Worm (Caenorhabditis elegans): Measurements from ENCODE around the gene vps-33.1.

vps-33.1 gene

ce11 chrIII:8741276-8741860, 40.6 kb downstream of the vps-33.1 start, which contains the start of gene pdhk-2 (continued):
- TF ChIP-seq madf-9 (GFP tag; conservative IDR thresholded peaks at IDR 0.05): peak; percentile 72
- no peak for TF ChIP-seq attf-4 (tag; optimal IDR thresholded peaks at IDR 0.05)
- 0 out of 2 replicates have a peak, but pooled peaks have one; percentile 51 for TF ChIP-seq vab-7 (GFP tag; IDR thresholded peaks at IDR 0.05)
- TF ChIP-seq set-16 (GFP tag; IDR thresholded peaks at IDR 0.05): peak; percentile 49; the same call in 1 of the 2 replicates
- peak; percentile 68; the same call in 1 of the 2 replicates for TF ChIP-seq mdt-29 (GFP tag; IDR thresholded peaks at IDR 0.05)

- no peak for TF ChIP-seq nhr-111 (GFP tag; optimal IDR thresholded peaks at IDR 0.05)
- TF ChIP-seq F10B5.3 (tag; optimal IDR thresholded peaks at IDR 0.05): no peak
- TF ChIP-seq tag-97 (GFP tag; IDR thresholded peaks at IDR 0.05): no peak
- no peak for TF ChIP-seq ceh-28 (tag; optimal IDR thresholded peaks at IDR 0.05)
- no peak for TF ChIP-seq dmd-8 (GFP tag; IDR thresholded peaks at IDR 0.05)
- TF ChIP-seq Y48G9A.11 (GFP tag; IDR thresholded peaks at IDR 0.05): no peak
- TF ChIP-seq aha-1 (tag): peak; percentile 80
Observed at ce11 chrIII:8741955-8742354, 41.2 kb downstream of the vps-33.1 start.

ce11 chrIII:8742584-8742983, 41.9 kb downstream of the vps-33.1 start:
- TF ChIP-seq pha-4 (GFP tag; IDR thresholded peaks at IDR 0.05) (no peak), pha-4 (tag; optimal IDR thresholded peaks at IDR 0.05) (no peak), unc-62 (GFP tag; optimal IDR thresholded peaks at IDR 0.05 in 1 of 2) (peak in 1 of 2 experiments; percentile 26), unc-62 (tag; optimal IDR thresholded peaks at IDR 0.05) (no peak)

ce11 chrIII:8743796-8744404, 43.2 kb downstream of the vps-33.1 start, which contains the start of gene ZK370.6:
Gene ZK370.6, minus strand, starts transcription at chrIII:8743846.
- TF ChIP-seq fkh-10 (GFP tag; optimal IDR thresholded peaks at IDR 0.05): peak; percentile 45
- no peak for TF ChIP-seq ceh-82 (tag; optimal IDR thresholded peaks at IDR 0.05)

ce11 chrIII:8744765-8745164, 44.0 kb downstream of the vps-33.1 start:
- TF ChIP-seq fkh-10 (GFP tag; optimal IDR thresholded peaks at IDR 0.05) (peak; percentile 76), lin-38 (GFP tag; IDR thresholded peaks at IDR 0.05) (no peak), lin-29 (GFP tag; IDR thresholded peaks at IDR 0.05) (no peak)

ce11 chrIII:8745214-8745613, 44.5 kb downstream of the vps-33.1 start:
- TF ChIP-seq unc-62 (GFP tag; optimal IDR thresholded peaks at IDR 0.05 in 1 of 2) (peak in 1 of 2 experiments; percentile 95), unc-62 (tag; optimal IDR thresholded peaks at IDR 0.05) (no peak), nhr-42 (GFP tag; IDR thresholded peaks at IDR 0.05) (no peak), nhr-77 (tag; optimal IDR thresholded peaks at IDR 0.05) (no peak)

ce11 chrIII:8748620-8749019, 47.9 kb downstream of the vps-33.1 start:
- TF ChIP-seq php-3 (GFP tag; IDR thresholded peaks at IDR 0.05) (peak; percentile 93), lsy-2 (tag; optimal IDR thresholded peaks at IDR 0.05) (peak in 1 of 2 experiments; percentile 29), lin-39 (tag; optimal IDR thresholded peaks at IDR 0.05) (no peak), madf-5 (GFP tag; IDR thresholded peaks at IDR 0.05) (no peak), lir-3 (tag; optimal IDR thresholded peaks at IDR 0.05) (no peak), daf-16 (GFP tag; optimal IDR thresholded peaks at IDR 0.05) (no peak), daf-16 (tag; optimal IDR thresholded peaks at IDR 0.05) (peak; percentile 67), nhr-28 (tag; optimal IDR thresholded peaks at IDR 0.05) (peak; percentile 70), daf-8 (GFP tag; IDR thresholded peaks at IDR 0.05) (no peak), fkh-10 (GFP tag; optimal IDR thresholded peaks at IDR 0.05) (no peak), dmd-6 (GFP tag; IDR thresholded peaks at IDR 0.05) (peak; percentile 71), lin-29 (GFP tag; IDR thresholded peaks at IDR 0.05) (no peak), Y105C5A.15 (GFP tag; IDR thresholded peaks at IDR 0.05) (no peak), nhr-111 (GFP tag; optimal IDR thresholded peaks at IDR 0.05) (no peak), zag-1 (tag; optimal IDR thresholded peaks at IDR 0.05) (no peak), ZK337.2 (GFP tag; IDR thresholded peaks at IDR 0.05) (no peak), hif-1 (tag; optimal IDR thresholded peaks at IDR 0.05) (no peak), hlh-30 (tag; optimal IDR thresholded peaks at IDR 0.05; ENCODE audit: insufficient read depth) (peak; percentile 2), duxl-1 (tag; optimal IDR thresholded peaks at IDR 0.05; ENCODE audit: poor library complexity) (no peak), nhr-237 (tag; optimal IDR thresholded peaks at IDR 0.05) (no peak), nhr-6 (tag; optimal IDR thresholded peaks at IDR 0.05) (peak; percentile 11)
